Worm (Caenorhabditis elegans) whole organism, L4 larva: ENCODE measurements around the gene sru-2.

Source experiments
- F10B5.3 ChIP-seq: sonication (generic microtip); optimal IDR thresholded peaks from 2 replicates; lab custom pipeline; 2016; ENCODE audit warnings: mild to moderate bottlenecking, missing genetic modification characterization, missing compliant biosample characterization
- T20F7.1 ChIP-seq: fragments of 200-800 bp; sonication (Bioruptor generic); optimal IDR thresholded peaks from 2 replicates; lab custom pipeline; 2018; ENCODE audit warnings: mild to moderate bottlenecking, missing genetic modification characterization, missing compliant biosample characterization
- T26A8.4 ChIP-seq: fragments of 200-800 bp; sonication (Bioruptor generic); IDR thresholded peaks from 2 replicates; pipeline ENCODE4 v1.3.6; 2022; ENCODE audit warnings: missing genetic modification characterization, missing compliant biosample characterization
- aha-1 ChIP-seq: fragments of 150-350 bp; peaks from one replicate; lab custom pipeline; 2014; ENCODE audit warnings: missing biosample characterization, missing genetic modification characterization
- aly-2 ChIP-seq: sonication (generic microtip); optimal IDR thresholded peaks from 2 replicates; lab custom pipeline; 2018; ENCODE audit warnings: missing biosample characterization, missing genetic modification characterization
- arid-1 ChIP-seq: fragments of 200-800 bp; sonication (Bioruptor generic); conservative IDR thresholded peaks from 2 replicates; pipeline ENCODE4 v1.3.6; 2022; ENCODE audit warnings: missing genetic modification reagents, missing genetic modification characterization, missing compliant biosample characterization
- ceh-44 ChIP-seq: fragments of 200-800 bp; sonication (Bioruptor generic); IDR thresholded peaks from 2 replicates; pipeline ENCODE4 v1.3.6; 2022; ENCODE audit warnings: missing genetic modification reagents, missing genetic modification characterization, missing compliant biosample characterization
- ceh-62 ChIP-seq: sonication (generic microtip); optimal IDR thresholded peaks from 2 replicates; lab custom pipeline; 2017; ENCODE audit warnings: missing biosample characterization, missing genetic modification characterization
- ceh-82 ChIP-seq: sonication (generic microtip); optimal IDR thresholded peaks from 2 replicates; lab custom pipeline; 2017; ENCODE audit warnings: missing biosample characterization, missing genetic modification characterization
- ces-1 ChIP-seq: fragments of 150-350 bp; sonication (generic microtip); optimal IDR thresholded peaks from 4 replicates; lab custom pipeline; 2014; ENCODE audit warnings: missing biosample characterization, missing genetic modification reagents, missing genetic modification characterization
- ctbp-1 ChIP-seq: fragments of 200-800 bp; sonication (Bioruptor generic); IDR thresholded peaks from 2 replicates; pipeline ENCODE4 v1.3.6; 2022; ENCODE audit warnings: missing genetic modification reagents, missing genetic modification characterization, missing compliant biosample characterization
- daf-16 ChIP-seq, 3 experiments: sonication (generic microtip); optimal IDR thresholded peaks; 2 replicates each; lab custom pipeline; 2016 to 2017; ENCODE audit warnings: missing genetic modification characterization in 3 of 3, missing genetic modification reagents in 3 of 3, mild to moderate bottlenecking in 2 of 3, missing compliant biosample characterization in 2 of 3, missing biosample characterization in 1 of 3, moderate library complexity in 1 of 3
- daf-8 ChIP-seq: fragments of 200-800 bp; sonication (Bioruptor generic); IDR thresholded peaks from 2 replicates; pipeline ENCODE4 v1.3.6; 2022; ENCODE audit warnings: missing genetic modification characterization, missing compliant biosample characterization
- dmd-6 ChIP-seq: fragments of 200-800 bp; sonication (Bioruptor generic); IDR thresholded peaks from 2 replicates; pipeline ENCODE4 v1.3.6; 2022; ENCODE audit warnings: missing genetic modification reagents, missing genetic modification characterization, missing compliant biosample characterization
- dmd-8 ChIP-seq: fragments of 200-800 bp; sonication (Bioruptor generic); IDR thresholded peaks from 2 replicates; pipeline ENCODE4 v1.3.6; 2022; ENCODE audit warnings: missing genetic modification characterization, missing compliant biosample characterization
- dmd-9 ChIP-seq: fragments of 200-800 bp; sonication (Bioruptor generic); IDR thresholded peaks from 2 replicates; pipeline ENCODE4 v1.3.6; 2022; ENCODE audit warnings: missing genetic modification reagents, missing genetic modification characterization, missing compliant biosample characterization
- egl-27 ChIP-seq: sonication (generic microtip); optimal IDR thresholded peaks from 3 replicates; lab custom pipeline; 2017; ENCODE audit warnings: missing biosample characterization, missing genetic modification reagents, missing genetic modification characterization
- gei-8 ChIP-seq: fragments of 200-800 bp; sonication (Bioruptor generic); optimal IDR thresholded peaks from 2 replicates; lab custom pipeline; 2018; ENCODE audit warnings: mild to moderate bottlenecking, missing genetic modification characterization, missing compliant biosample characterization
- hlh-11 ChIP-seq: fragments of 200-800 bp; sonication (Bioruptor generic); optimal IDR thresholded peaks from 2 replicates; lab custom pipeline; 2018; ENCODE audit warnings: mild to moderate bottlenecking, missing genetic modification characterization, missing compliant biosample characterization
- hlh-30 ChIP-seq: sonication (generic microtip); optimal IDR thresholded peaks from 2 replicates; lab custom pipeline; 2017; ENCODE audit warnings: antibody characterized with exemption, mild to moderate bottlenecking, missing genetic modification characterization, missing compliant biosample characterization; ENCODE audit not compliant: insufficient read depth
- hmg-1.1 ChIP-seq: fragments of 200-800 bp; sonication (Bioruptor generic); IDR thresholded peaks from 2 replicates; pipeline ENCODE4 v1.3.6; 2022; ENCODE audit warnings: missing genetic modification reagents, missing genetic modification characterization, missing compliant biosample characterization
- jun-1 ChIP-seq: fragments of 150-350 bp; optimal IDR thresholded peaks from 2 replicates; lab custom pipeline; 2014; ENCODE audit warnings: missing biosample characterization, missing genetic modification reagents, missing genetic modification characterization
- lim-7 ChIP-seq: fragments of 200-800 bp; sonication (Bioruptor generic); IDR thresholded peaks from 2 replicates; pipeline ENCODE4 v1.3.6; 2022; ENCODE audit warnings: missing genetic modification characterization, missing compliant biosample characterization
- lin-38 ChIP-seq: fragments of 200-800 bp; sonication (Bioruptor generic); IDR thresholded peaks from 2 replicates; pipeline ENCODE4 v1.3.6; 2022; ENCODE audit warnings: missing genetic modification reagents, missing genetic modification characterization, missing compliant biosample characterization
- lin-39 ChIP-seq: fragments of 150-350 bp; optimal IDR thresholded peaks from 2 replicates; lab custom pipeline; 2014; ENCODE audit warnings: missing biosample characterization, missing genetic modification reagents, missing genetic modification characterization
- madf-9 ChIP-seq: fragments of 200-800 bp; sonication (Bioruptor generic); conservative IDR thresholded peaks from 2 replicates; pipeline ENCODE4 v1.3.6; 2022; ENCODE audit warnings: missing genetic modification reagents, missing genetic modification characterization, missing compliant biosample characterization
- mes-2 ChIP-seq: sonication (generic microtip); optimal IDR thresholded peaks from 2 replicates; lab custom pipeline; 2016; ENCODE audit warnings: missing genotype, mild to moderate bottlenecking, missing genetic modification characterization, missing compliant biosample characterization; ENCODE audit not compliant: poor library complexity, severe bottlenecking
- nhr-10 ChIP-seq: fragments of 150-350 bp; optimal IDR thresholded peaks from 2 replicates; lab custom pipeline; 2014; ENCODE audit warnings: missing biosample characterization, missing genetic modification characterization
- nhr-111 ChIP-seq: fragments of 200-800 bp; sonication (Bioruptor generic); optimal IDR thresholded peaks from 2 replicates; lab custom pipeline; 2018; ENCODE audit warnings: mild to moderate bottlenecking, missing genetic modification characterization, missing compliant biosample characterization
- nhr-237 ChIP-seq: sonication (generic microtip); optimal IDR thresholded peaks from 2 replicates; lab custom pipeline; 2017; ENCODE audit warnings: missing biosample characterization, missing genetic modification characterization
- nhr-25 ChIP-seq: sonication (generic microtip); optimal IDR thresholded peaks from 2 replicates; lab custom pipeline; 2017; ENCODE audit warnings: missing genetic modification characterization, mild to moderate bottlenecking, missing compliant biosample characterization, antibody characterized with exemption, moderate library complexity, borderline replicate concordance; ENCODE audit not compliant: insufficient read depth
- nhr-28 ChIP-seq: fragments of 150-350 bp; optimal IDR thresholded peaks from 2 replicates; lab custom pipeline; 2014; ENCODE audit warnings: missing biosample characterization, missing genetic modification characterization
- nhr-41 ChIP-seq: fragments of 200-800 bp; sonication (Bioruptor generic); IDR thresholded peaks from 2 replicates; pipeline ENCODE4 v1.3.6; 2022; ENCODE audit warnings: missing genetic modification reagents, missing genetic modification characterization, missing compliant biosample characterization
- nhr-48 ChIP-seq: sonication (generic microtip); optimal IDR thresholded peaks from 2 replicates; lab custom pipeline; 2016; ENCODE audit warnings: mild to moderate bottlenecking, missing genetic modification characterization, missing compliant biosample characterization
- nhr-77 ChIP-seq: fragments of 150-350 bp; optimal IDR thresholded peaks from 2 replicates; lab custom pipeline; 2014; ENCODE audit warnings: missing biosample characterization, missing genetic modification characterization
- pha-4 ChIP-seq, 2 experiments: fragments of 150-350 bp in 1 of 2; fragments of 200-800 bp in 1 of 2; sonication (Bioruptor generic) in 1 of 2; IDR thresholded peaks in 1 of 2; optimal IDR thresholded peaks in 1 of 2; 2 replicates each; pipeline versions ENCODE4 v1.3.6 to Lab custom; 2014 to 2022; ENCODE audit warnings: missing genetic modification characterization in 2 of 2, missing genetic modification reagents in 2 of 2, missing biosample characterization in 1 of 2, missing compliant biosample characterization in 1 of 2
- rbr-2 ChIP-seq: sonication (generic microtip); optimal IDR thresholded peaks from 2 replicates; lab custom pipeline; 2016; ENCODE audit warnings: missing genotype, missing genetic modification characterization, missing compliant biosample characterization
- snpc-1.2 ChIP-seq: fragments of 200-800 bp; sonication (Bioruptor generic); IDR thresholded peaks from 2 replicates; pipeline ENCODE4 v1.3.6; 2022; ENCODE audit warnings: missing genetic modification reagents, missing genetic modification characterization, missing compliant biosample characterization
- snpc-4 ChIP-seq: fragments of 150-350 bp; optimal IDR thresholded peaks from 2 replicates; lab custom pipeline; 2014; ENCODE audit warnings: missing biosample characterization, missing genetic modification characterization
- spr-3 ChIP-seq: fragments of 200-800 bp; sonication (Bioruptor generic); optimal IDR thresholded peaks from 2 replicates; lab custom pipeline; 2018; ENCODE audit warnings: mild to moderate bottlenecking, missing genetic modification characterization, missing compliant biosample characterization
- zag-1 ChIP-seq: fragments of 150-350 bp; optimal IDR thresholded peaks from 2 replicates; lab custom pipeline; 2014; ENCODE audit warnings: missing biosample characterization, missing genetic modification characterization
- zfp-2 ChIP-seq: sonication (generic microtip); optimal IDR thresholded peaks from 2 replicates; lab custom pipeline; 2016; ENCODE audit warnings: mild to moderate bottlenecking, missing genetic modification characterization, missing compliant biosample characterization
- zfp-3 ChIP-seq: fragments of 200-800 bp; sonication (Bioruptor generic); conservative IDR thresholded peaks from 2 replicates; pipeline ENCODE4 v1.3.6; 2022; ENCODE audit warnings: missing genetic modification reagents, missing genetic modification characterization, missing compliant biosample characterization
- ztf-7 ChIP-seq: fragments of 150-350 bp; optimal IDR thresholded peaks from 2 replicates; lab custom pipeline; 2014; ENCODE audit warnings: missing biosample characterization, missing genetic modification characterization

sru-2 gene

DNA sequence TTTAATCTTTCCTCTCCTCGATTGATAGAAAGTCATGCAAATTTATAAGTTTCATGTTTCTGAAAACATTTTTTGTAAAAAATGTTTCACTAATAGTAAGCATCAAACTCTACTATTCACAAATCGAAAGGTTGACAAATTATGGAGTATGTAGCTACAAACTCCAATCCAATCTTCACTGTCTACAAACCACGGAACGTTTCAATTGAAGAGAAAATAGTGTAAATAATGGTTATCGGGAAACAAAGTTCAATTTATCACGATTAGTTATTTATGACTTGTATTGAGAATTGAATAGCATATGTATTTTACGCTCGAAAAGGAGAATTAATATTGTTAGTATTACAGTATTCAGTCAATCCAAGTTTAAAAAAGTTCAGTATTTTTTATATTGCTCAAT lies 13.6 kb downstream of the sru-2 start:
- TF ChIP-seq nhr-28 (peak; percentile 94), nhr-111 (GFP tag; lab: Kevin White, UChicago) (no peak), lim-7 (GFP tag; lab: Robert Waterston, UW) (no peak)
- TF ChIP-seq, all 104 proteins: peak for 1

DNA sequence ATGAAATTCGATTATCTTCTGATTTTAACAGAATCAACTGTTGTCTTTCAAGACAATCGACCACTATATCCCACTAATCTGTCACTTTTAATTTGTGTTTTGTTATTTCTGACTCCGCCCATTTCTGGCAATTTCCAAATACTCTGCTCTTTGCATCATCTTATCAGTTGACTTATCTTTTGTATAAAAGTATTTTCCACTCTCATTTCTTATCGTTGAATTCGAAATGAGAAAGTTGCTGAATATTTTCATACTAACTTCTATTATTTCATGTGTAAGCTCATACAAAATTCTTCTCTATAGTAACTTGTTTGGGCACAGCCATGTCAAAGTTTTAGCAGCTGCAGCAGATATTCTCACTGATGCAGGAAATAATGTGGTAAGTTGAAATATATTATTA lies 14.0 kb downstream of the sru-2 start, which contains the start of gene ugt-21:
Gene ugt-21 (plus strand): TSS at position 212 of the 400 bp plus-strand sequence.
- TF ChIP-seq nhr-10 (tag; lab: Kevin White, UChicago), result no peak
- no peak for TF ChIP-seq mes-2 (tag; lab: Kevin White, UChicago)
- TF ChIP-seq rbr-2, result no peak
- TF ChIP-seq ztf-7 (tag; lab: Kevin White, UChicago), result peak; percentile 57
- no peak for TF ChIP-seq gei-8 (GFP tag; lab: Kevin White, UChicago)
- no peak for TF ChIP-seq arid-1 (GFP tag; lab: Robert Waterston, UW)
- TF ChIP-seq egl-27 (tag; lab: Kevin White, UChicago), result no peak
- TF ChIP-seq T20F7.1 (GFP tag; lab: Kevin White, UChicago), result no peak
- TF ChIP-seq lin-39 (tag; lab: Kevin White, UChicago), result no peak
- no peak for TF ChIP-seq nhr-25 (tag; lab: Kevin White, UChicago)
- no peak for TF ChIP-seq dmd-6 (GFP tag; lab: Robert Waterston, UW)
- peak; percentile 87 for TF ChIP-seq aha-1 (tag; lab: Kevin White, UChicago)
- TF ChIP-seq zfp-3 (GFP tag; lab: Robert Waterston, UW), result no peak
- no peak for TF ChIP-seq nhr-77
- no peak for TF ChIP-seq lin-38 (GFP tag; lab: Robert Waterston, UW)
- TF ChIP-seq dmd-8 (GFP tag; lab: Robert Waterston, UW), result no peak
- no peak for TF ChIP-seq nhr-237 (tag; lab: Kevin White, UChicago)

DNA sequence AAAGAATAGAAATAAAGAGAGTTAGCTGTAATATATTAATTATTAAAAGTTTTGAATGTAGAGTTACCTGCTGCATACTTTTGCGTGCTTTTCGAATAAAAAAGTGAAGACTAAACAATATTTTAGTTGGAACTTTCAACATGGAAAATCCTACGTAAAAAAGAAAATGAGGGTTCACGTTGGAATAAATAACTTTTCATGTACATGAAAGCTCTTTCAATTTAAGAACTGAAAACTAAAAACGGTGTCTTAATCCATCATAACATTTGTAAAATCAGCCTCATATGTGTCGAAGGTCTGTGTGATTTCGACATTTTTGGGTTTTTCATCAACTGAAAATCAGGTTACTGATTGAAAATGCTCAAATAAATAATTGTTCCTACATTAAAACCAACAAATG lies 20.2 kb downstream of the sru-2 start, which contains the start of gene ttr-9:
Gene ttr-9 (minus strand): TSS at position 101 of the 400 bp plus-strand sequence.
- no peak for TF ChIP-seq hmg-1.1
- TF ChIP-seq hlh-11 (tag; lab: Kevin White, UChicago), result no peak
- TF ChIP-seq snpc-1.2 (GFP tag; lab: Robert Waterston, UW), result no peak
- TF ChIP-seq zag-1 (tag; lab: Kevin White, UChicago), result no peak
- no peak for TF ChIP-seq pha-4 (GFP tag; IDR thresholded peaks at IDR 0.05; lab: Robert Waterston, UW)
- no peak for TF ChIP-seq pha-4 (tag; optimal IDR thresholded peaks at IDR 0.05; lab: Kevin White, UChicago)
- TF ChIP-seq nhr-237 (tag; lab: Kevin White, UChicago), result no peak
- no peak for TF ChIP-seq aha-1 (tag; lab: Kevin White, UChicago)
- TF ChIP-seq ztf-7 (tag; lab: Kevin White, UChicago), result no peak
- no peak for TF ChIP-seq nhr-48
- no peak for TF ChIP-seq jun-1 (tag; lab: Kevin White, UChicago)
- TF ChIP-seq snpc-4 (tag; lab: Kevin White, UChicago), result no peak
- TF ChIP-seq nhr-41 (GFP tag; lab: Robert Waterston, UW), result no peak
- TF ChIP-seq madf-9 (GFP tag; lab: Robert Waterston, UW), result no peak
- TF ChIP-seq T20F7.1 (GFP tag; lab: Kevin White, UChicago), result no peak
- no peak for TF ChIP-seq daf-16 (GFP tag; optimal IDR thresholded peaks at IDR 0.05; lab: Kevin White, UChicago)
- TF ChIP-seq daf-16 (tag; optimal IDR thresholded peaks at IDR 0.05; lab: Kevin White, UChicago), result no peak
- no peak for TF ChIP-seq spr-3 (GFP tag; lab: Kevin White, UChicago)
- TF ChIP-seq hlh-30 (tag; lab: Kevin White, UChicago), result no peak
- TF ChIP-seq, all 104 proteins: peak for 0

DNA sequence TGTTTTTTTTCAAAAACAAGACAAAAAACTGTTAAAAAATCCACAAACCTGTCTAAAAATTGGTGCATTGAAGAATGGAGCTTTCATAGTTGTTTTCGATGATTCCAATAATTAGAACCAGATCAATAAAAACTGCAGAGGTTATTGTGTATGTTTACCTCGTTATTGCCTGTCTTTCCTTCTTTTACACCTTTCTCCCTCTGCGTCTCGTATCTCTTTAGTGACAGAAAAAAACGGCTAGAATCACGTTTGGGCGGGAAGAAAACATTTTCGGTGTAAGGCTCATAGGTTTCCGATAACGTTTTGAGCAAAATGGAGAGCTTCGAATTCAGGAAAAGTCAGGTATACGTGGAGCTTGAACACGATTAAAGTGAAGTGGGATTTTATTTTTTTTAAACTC lies 22.5 kb downstream of the sru-2 start, which contains the start of gene ethe-1:
Gene ethe-1 (minus strand): TSS at position 150 of the 400 bp plus-strand sequence.
- TF ChIP-seq aly-2 (tag; lab: Kevin White, UChicago) (no peak), aha-1 (tag; lab: Kevin White, UChicago) (peak; percentile 85), ces-1 (no peak), ceh-82 (no peak), ztf-7 (tag; lab: Kevin White, UChicago) (no peak), daf-8 (GFP tag; lab: Robert Waterston, UW) (no peak), gei-8 (GFP tag; lab: Kevin White, UChicago) (no peak), nhr-48 (no peak), nhr-28 (peak; percentile 17), nhr-77 (no peak), dmd-9 (GFP tag; lab: Robert Waterston, UW) (no peak), ctbp-1 (GFP tag; lab: Robert Waterston, UW) (no peak), snpc-1.2 (GFP tag; lab: Robert Waterston, UW) (no peak), F10B5.3 (no peak), ceh-44 (GFP tag; lab: Robert Waterston, UW) (no peak), zfp-2 (tag; lab: Kevin White, UChicago) (no peak), T20F7.1 (GFP tag; lab: Kevin White, UChicago) (no peak), ceh-62 (tag; lab: Kevin White, UChicago) (no peak), T26A8.4 (GFP tag; lab: Robert Waterston, UW) (no peak), egl-27 (tag; lab: Kevin White, UChicago) (no peak)
